Fruit fly (Drosophila melanogaster) whole organism, embryonic: ENCODE results near the gene Ctl1.
A peak's percentile ranks its signal among the peaks of the same experiment; 100 is the strongest.

Source experiments
- Aef1 ChIP-seq: fragments of 200-800 bp; sonication (Bioruptor generic); IDR thresholded peaks from 3 replicates; pipeline ENCODE4 v1.3.6; 2022; ENCODE audit warnings: missing biosample characterization, missing genetic modification characterization
- B-H1 ChIP-seq: fragments of 200-800 bp; sonication (Bioruptor generic); IDR thresholded peaks from 3 replicates; pipeline ENCODE4 v1.3.6; 2022; ENCODE audit warnings: missing biosample characterization, missing genetic modification characterization
- CG12155 ChIP-seq: fragments of 200-800 bp; sonication (Bioruptor generic); optimal IDR thresholded peaks from 3 replicates; lab custom pipeline; 2016; ENCODE audit warnings: missing biosample characterization, missing genetic modification characterization
- CG12236 ChIP-seq: fragments of 200-800 bp; sonication (Bioruptor generic); optimal IDR thresholded peaks from 2 replicates; lab custom pipeline; 2016; ENCODE audit warnings: missing biosample characterization, missing genetic modification characterization
- CG12391 ChIP-seq: fragments of 200-800 bp; sonication (Bioruptor generic); optimal IDR thresholded peaks from 3 replicates; lab custom pipeline; 2018; ENCODE audit warnings: missing biosample characterization, mild to moderate bottlenecking, missing genetic modification characterization, moderate library complexity
- CG14050 ChIP-seq: fragments of 200-800 bp; sonication (Bioruptor generic); IDR thresholded peaks from 3 replicates; pipeline ENCODE4 v1.3.6; 2022; ENCODE audit warnings: missing biosample characterization, missing genetic modification characterization
- CG15269 ChIP-seq: fragments of 200-800 bp; sonication (Bioruptor generic); optimal IDR thresholded peaks from 2 replicates; lab custom pipeline; 2018; ENCODE audit warnings: missing biosample characterization, mild to moderate bottlenecking, missing genetic modification characterization, moderate library complexity
- CG1603 ChIP-seq: fragments of 200-800 bp; sonication (Bioruptor generic); optimal IDR thresholded peaks from 2 replicates; lab custom pipeline; 2019; ENCODE audit warnings: missing biosample characterization, mild to moderate bottlenecking, missing genetic modification characterization, moderate library complexity
- CG16779 ChIP-seq: fragments of 200-800 bp; sonication (Bioruptor generic); IDR thresholded peaks from 2 replicates; pipeline ENCODE4 v1.3.6; 2022; ENCODE audit warnings: missing biosample characterization, missing genetic modification characterization
- CG17568 ChIP-seq: fragments of 200-800 bp; sonication (Bioruptor generic); optimal IDR thresholded peaks from 2 replicates; lab custom pipeline; 2018; ENCODE audit warnings: missing biosample characterization, mild to moderate bottlenecking, missing genetic modification characterization, moderate library complexity
- CG2875 ChIP-seq: fragments of 200-800 bp; sonication (Bioruptor generic); optimal IDR thresholded peaks from 2 replicates; lab custom pipeline; 2017; ENCODE audit warnings: missing biosample characterization, mild to moderate bottlenecking, missing genetic modification characterization, missing genetic modification reagents
- CG33213 ChIP-seq: fragments of 200-800 bp; sonication (Bioruptor generic); optimal IDR thresholded peaks from 3 replicates; lab custom pipeline; 2016; ENCODE audit warnings: missing biosample characterization, missing genetic modification characterization
- CG34376 ChIP-seq: fragments of 200-800 bp; sonication (Bioruptor generic); optimal IDR thresholded peaks from 2 replicates; lab custom pipeline; 2018; ENCODE audit warnings: missing biosample characterization, mild to moderate bottlenecking, missing genetic modification characterization
- CG4282 ChIP-seq: fragments of 200-800 bp; sonication (Bioruptor generic); optimal IDR thresholded peaks from 2 replicates; lab custom pipeline; 2016; ENCODE audit warnings: missing biosample characterization, missing genetic modification characterization
- CG6689 ChIP-seq: fragments of 200-800 bp; sonication (Bioruptor generic); IDR thresholded peaks from 2 replicates; pipeline ENCODE4 v1.3.6; 2022; ENCODE audit warnings: missing biosample characterization, missing genetic modification characterization
- CG6854 ChIP-seq: fragments of 200-800 bp; sonication (Bioruptor generic); optimal IDR thresholded peaks from 3 replicates; lab custom pipeline; 2017; ENCODE audit warnings: missing biosample characterization, mild to moderate bottlenecking, missing genetic modification characterization
- CG7271 ChIP-seq: fragments of 200-800 bp; sonication (Bioruptor generic); optimal IDR thresholded peaks from 2 replicates; lab custom pipeline; 2018; ENCODE audit warnings: missing biosample characterization, mild to moderate bottlenecking, missing genetic modification characterization, moderate library complexity
- CG7372 ChIP-seq: fragments of 200-800 bp; sonication (Bioruptor generic); IDR thresholded peaks from 2 replicates; pipeline ENCODE4 v1.3.6; 2022; ENCODE audit warnings: missing biosample characterization, missing genetic modification characterization
- CG8944 ChIP-seq: fragments of 200-800 bp; sonication (Bioruptor generic); optimal IDR thresholded peaks from 3 replicates; lab custom pipeline; 2016; ENCODE audit warnings: missing biosample characterization, missing genetic modification characterization
- CG9817 ChIP-seq: fragments of 200-800 bp; sonication (Bioruptor generic); optimal IDR thresholded peaks from 2 replicates; lab custom pipeline; 2018; ENCODE audit warnings: missing biosample characterization, mild to moderate bottlenecking, missing genetic modification characterization, moderate library complexity
- Dek ChIP-seq: fragments of 200-800 bp; sonication (Bioruptor generic); optimal IDR thresholded peaks from 3 replicates; lab custom pipeline; 2019; ENCODE audit warnings: missing biosample characterization, mild to moderate bottlenecking, missing genetic modification characterization, moderate library complexity
- Doc2 ChIP-seq: fragments of 200-800 bp; sonication (Bioruptor generic); IDR thresholded peaks from 2 replicates; pipeline ENCODE4 v1.3.6; 2022; ENCODE audit warnings: missing biosample characterization, missing genetic modification characterization
- Fer1 ChIP-seq: fragments of 200-800 bp; sonication (Bioruptor generic); optimal IDR thresholded peaks from 2 replicates; lab custom pipeline; 2017; ENCODE audit warnings: missing biosample characterization, mild to moderate bottlenecking, missing genetic modification characterization
- Lim3 ChIP-seq: fragments of 200-800 bp; sonication (Bioruptor generic); IDR thresholded peaks from 2 replicates; pipeline ENCODE4 v1.3.6; 2022; ENCODE audit warnings: missing biosample characterization, missing genetic modification characterization
- NK7.1 ChIP-seq: fragments of 200-800 bp; sonication (Bioruptor generic); optimal IDR thresholded peaks from 3 replicates; lab custom pipeline; 2016; ENCODE audit warnings: missing biosample characterization, missing genetic modification characterization
- Nf-YC ChIP-seq: fragments of 200-800 bp; optimal IDR thresholded peaks from 3 replicates; lab custom pipeline; 2019; ENCODE audit warnings: missing biosample characterization, mild to moderate bottlenecking, missing genetic modification characterization, moderate library complexity
- Oaz ChIP-seq: fragments of 200-800 bp; sonication (Bioruptor generic); IDR thresholded peaks from 2 replicates; pipeline ENCODE4 v1.3.6; 2022; ENCODE audit warnings: missing biosample characterization, missing genetic modification characterization
- Poxn ChIP-seq: fragments of 200-800 bp; sonication (Bioruptor generic); IDR thresholded peaks from 2 replicates; pipeline ENCODE4 v1.3.6; 2022; ENCODE audit warnings: missing biosample characterization, missing genetic modification characterization
- Rx ChIP-seq: fragments of 200-800 bp; sonication (Bioruptor generic); IDR thresholded peaks from 2 replicates; pipeline ENCODE4 v1.3.6; 2022; ENCODE audit warnings: missing biosample characterization, missing genetic modification characterization
- Sry-δ ChIP-seq: fragments of 200-800 bp; sonication (Bioruptor generic); optimal IDR thresholded peaks from 2 replicates; lab custom pipeline; 2016; ENCODE audit warnings: missing biosample characterization, missing genetic modification characterization
- al ChIP-seq: fragments of 200-800 bp; sonication (Bioruptor generic); IDR thresholded peaks from 2 replicates; pipeline ENCODE4 v1.3.6; 2022; ENCODE audit warnings: missing biosample characterization, missing genetic modification characterization
- ash1 ChIP-seq: fragments of 200-800 bp; sonication (Bioruptor generic); optimal IDR thresholded peaks from 2 replicates; lab custom pipeline; 2018; ENCODE audit warnings: missing biosample characterization, mild to moderate bottlenecking, missing genetic modification characterization
- bbx ChIP-seq: fragments of 200-800 bp; sonication (Bioruptor generic); IDR thresholded peaks from 2 replicates; pipeline ENCODE4 v1.3.6; 2022; ENCODE audit warnings: missing biosample characterization, missing genetic modification characterization; ENCODE audit not compliant: partially characterized antibody
- cad ChIP-seq: fragments of >200 bp; optimal IDR thresholded peaks from 2 replicates; lab custom pipeline; 2017; ENCODE audit warnings: missing biosample characterization, missing genetic modification characterization
- crp ChIP-seq, 2 experiments: fragments of 200-800 bp; sonication (Bioruptor generic); optimal IDR thresholded peaks; 2 replicates in 1 of 2; 3 replicates in 1 of 2; lab custom pipeline; 2017; ENCODE audit warnings: missing biosample characterization in 2 of 2, missing genetic modification characterization in 2 of 2, mild to moderate bottlenecking in 1 of 2, moderate library complexity in 1 of 2
- dimm ChIP-seq: fragments of 200-800 bp; sonication (Bioruptor generic); IDR thresholded peaks from 2 replicates; pipeline ENCODE4 v1.3.6; 2022; ENCODE audit warnings: missing biosample characterization, missing genetic modification characterization
- disco-r ChIP-seq: fragments of 200-800 bp; sonication (Bioruptor generic); optimal IDR thresholded peaks from 2 replicates; lab custom pipeline; 2016; ENCODE audit warnings: missing biosample characterization, missing genetic modification characterization
- gem ChIP-seq: fragments of 200-800 bp; sonication (Bioruptor generic); optimal IDR thresholded peaks from 2 replicates; lab custom pipeline; 2019; ENCODE audit warnings: missing biosample characterization, mild to moderate bottlenecking, missing genetic modification characterization, moderate library complexity
- insv ChIP-seq, 2 experiments: fragments of 200-800 bp; sonication (Bioruptor generic); optimal IDR thresholded peaks; 3 replicates each; lab custom pipeline; 2016 to 2018; ENCODE audit warnings: missing biosample characterization in 2 of 2, missing genetic modification characterization in 2 of 2
- knrl ChIP-seq: fragments of 200-800 bp; sonication (Bioruptor generic); IDR thresholded peaks from 3 replicates; pipeline ENCODE4 v1.3.6; 2022; ENCODE audit warnings: missing biosample characterization, missing genetic modification characterization; ENCODE audit not compliant: partially characterized antibody
- lbe ChIP-seq: fragments of 200-800 bp; sonication (Bioruptor generic); optimal IDR thresholded peaks from 2 replicates; lab custom pipeline; 2016; ENCODE audit warnings: missing biosample characterization, mild to moderate bottlenecking, missing genetic modification characterization
- nmo ChIP-seq: fragments of 200-800 bp; sonication (Bioruptor generic); optimal IDR thresholded peaks from 2 replicates; lab custom pipeline; 2018; ENCODE audit warnings: missing biosample characterization, mild to moderate bottlenecking, missing genetic modification characterization, moderate library complexity
- slbo ChIP-seq: fragments of 200-800 bp; sonication (Bioruptor generic); IDR thresholded peaks from 2 replicates; pipeline ENCODE4 v1.3.6; 2022; ENCODE audit warnings: missing biosample characterization, missing genetic modification characterization
- slou ChIP-seq: fragments of 200-800 bp; sonication (Bioruptor generic); optimal IDR thresholded peaks from 3 replicates; lab custom pipeline; 2016; ENCODE audit warnings: missing biosample characterization, missing genetic modification characterization
- sna ChIP-seq: fragments of 200-800 bp; sonication (Bioruptor generic); IDR thresholded peaks from 2 replicates; pipeline ENCODE4 v1.3.6; 2022; ENCODE audit warnings: missing biosample characterization, missing genetic modification characterization; ENCODE audit not compliant: partially characterized antibody
- stwl ChIP-seq: fragments of 200-800 bp; sonication (Bioruptor generic); optimal IDR thresholded peaks from 3 replicates; lab custom pipeline; 2018; ENCODE audit warnings: missing biosample characterization, mild to moderate bottlenecking, missing genetic modification characterization, moderate library complexity
- tna ChIP-seq: fragments of 200-800 bp; sonication (Bioruptor generic); IDR thresholded peaks from 2 replicates; pipeline ENCODE4 v1.3.6; 2022; ENCODE audit warnings: missing biosample characterization, missing genetic modification characterization; ENCODE audit not compliant: partially characterized antibody
- usp ChIP-seq: fragments of >200 bp; optimal IDR thresholded peaks from 2 replicates; lab custom pipeline; 2017; ENCODE audit warnings: missing biosample characterization, missing genetic modification characterization
- vnd ChIP-seq: fragments of 200-800 bp; sonication (Bioruptor generic); IDR thresholded peaks from 3 replicates; pipeline ENCODE4 v1.3.6; 2022; ENCODE audit warnings: missing biosample characterization, missing genetic modification characterization; ENCODE audit not compliant: partially characterized antibody
- zf30C ChIP-seq: fragments of 200-800 bp; sonication (Bioruptor generic); optimal IDR thresholded peaks from 3 replicates; lab custom pipeline; 2018; ENCODE audit warnings: missing biosample characterization, mild to moderate bottlenecking, missing genetic modification characterization
- zfh2 ChIP-seq: fragments of 200-800 bp; sonication (Bioruptor generic); optimal IDR thresholded peaks from 2 replicates; lab custom pipeline; 2016; ENCODE audit warnings: missing biosample characterization, missing genetic modification characterization

Gene Ctl1

dm6 chr3L:4259102-4259558, 18.6 kb upstream of the Ctl1 start, which contains the start of the genes CG15011 and CG1309 (continued):
- TF ChIP-seq B-H1 (GFP tag; lab: Robert Waterston, UW) = peak; percentile 23; the same call in 1 of the 3 replicates
- peak; percentile 80 for TF ChIP-seq CG7372 (GFP tag; lab: Robert Waterston, UW)
- TF ChIP-seq Fer1 (GFP tag; lab: Kevin White, UChicago) = peak; percentile 85
- TF ChIP-seq stwl (tag; lab: Kevin White, UChicago) = peak; percentile 79
- TF ChIP-seq crp (GFP tag; optimal IDR thresholded peaks at IDR 0.05; lab: Kevin White, UChicago) = peak; percentile 72 to 87
- TF ChIP-seq nmo (GFP tag; lab: Kevin White, UChicago) = peak; percentile 92
- peak; percentile 90 for TF ChIP-seq slbo
- no peak for TF ChIP-seq Lim3 (GFP tag; lab: Robert Waterston, UW)
- no peak for TF ChIP-seq usp
- peak; percentile 70 for TF ChIP-seq Sry-δ
- TF ChIP-seq insv (GFP tag; optimal IDR thresholded peaks at IDR 0.05; lab: Kevin White, UChicago) = peak; percentile 21 to 84
- TF ChIP-seq CG7271 (tag; lab: Kevin White, UChicago) = no peak
- no peak for TF ChIP-seq CG6854 (GFP tag; lab: Kevin White, UChicago)
- TF ChIP-seq CG8944 (GFP tag; lab: Kevin White, UChicago) = peak; percentile 75
- TF ChIP-seq vnd = no peak
- TF ChIP-seq disco-r = peak; percentile 71
- TF ChIP-seq CG12391 = peak; percentile 93
- peak; percentile 79 for TF ChIP-seq NK7.1
- peak; percentile 75 for TF ChIP-seq CG33213 (GFP tag; lab: Kevin White, UChicago)
- TF ChIP-seq CG17568 (GFP tag; lab: Kevin White, UChicago) = no peak
- TF ChIP-seq cad = no peak
- TF ChIP-seq CG4282 (GFP tag; lab: Kevin White, UChicago) = no peak
- no peak for TF ChIP-seq CG16779
- TF ChIP-seq gem (tag; lab: Kevin White, UChicago) = peak; percentile 91
- 0 out of 2 replicates have a peak, but pooled peaks have one; percentile 24 for TF ChIP-seq Poxn
- peak; percentile 89 for TF ChIP-seq CG9817 (tag; lab: Kevin White, UChicago)
- TF ChIP-seq bbx (GFP tag; lab: Robert Waterston, UW) = no peak
- TF ChIP-seq CG6689 (GFP tag; lab: Robert Waterston, UW) = peak; percentile 70
- peak; percentile 28 for TF ChIP-seq CG2875 (GFP tag; lab: Kevin White, UChicago)
- TF ChIP-seq dimm (GFP tag; lab: Robert Waterston, UW) = no peak
- TF ChIP-seq Dek = peak; percentile 82
- peak; percentile 84 for TF ChIP-seq CG15269
- TF ChIP-seq Doc2 (GFP tag; lab: Robert Waterston, UW) = no peak
- peak; percentile 59 for TF ChIP-seq Rx (GFP tag; lab: Robert Waterston, UW)
- peak; percentile 86 for TF ChIP-seq CG34376
- peak; percentile 70 for TF ChIP-seq CG12236 (GFP tag; lab: Kevin White, UChicago)
- TF ChIP-seq Oaz (GFP tag; lab: Robert Waterston, UW) = 0 out of 2 replicates have a peak, but pooled peaks have one; percentile 34
- TF ChIP-seq ash1 (GFP tag; lab: Kevin White, UChicago) = no peak
- TF ChIP-seq zf30C (GFP tag; lab: Kevin White, UChicago) = no peak
- no peak for TF ChIP-seq tna (GFP tag; lab: Robert Waterston, UW)
- TF ChIP-seq CG14050 = peak; percentile 62
- TF ChIP-seq Aef1 (GFP tag; lab: Robert Waterston, UW) = peak; percentile 77
- TF ChIP-seq knrl = peak; percentile 69
- TF ChIP-seq Nf-YC (tag; lab: Kevin White, UChicago) = peak; percentile 79
- peak; percentile 70 for TF ChIP-seq lbe
- TF ChIP-seq al = peak; percentile 78
- no peak for TF ChIP-seq sna
- TF ChIP-seq CG12155 (GFP tag; lab: Kevin White, UChicago) = peak; percentile 87
- TF ChIP-seq slou = peak; percentile 84
- peak; percentile 88 for TF ChIP-seq CG1603
- peak; percentile 86 for TF ChIP-seq zfh2 (GFP tag; lab: Kevin White, UChicago)
